Worm (Caenorhabditis elegans) whole organism, L4 larva: Measurements from ENCODE around the gene R11D1.13.

ENCODE experiments used
- F26F4.8 ChIP-seq: fragments of 200-800 bp; sonication (Bioruptor generic); conservative IDR thresholded peaks from 2 replicates; pipeline ENCODE4 v1.3.6; 2022; ENCODE audit warnings: missing genetic modification characterization, missing compliant biosample characterization
- F37D6.2 ChIP-seq: sonication (generic microtip); optimal IDR thresholded peaks from 2 replicates; lab custom pipeline; 2016; ENCODE audit warnings: mild to moderate bottlenecking, missing genetic modification characterization, missing compliant biosample characterization
- R02D3.7 ChIP-seq: fragments of 150-350 bp; sonication (generic microtip); optimal IDR thresholded peaks from 3 replicates; lab custom pipeline; 2014; ENCODE audit warnings: missing biosample characterization, missing genetic modification characterization
- T20F7.1 ChIP-seq: fragments of 200-800 bp; sonication (Bioruptor generic); optimal IDR thresholded peaks from 2 replicates; lab custom pipeline; 2018; ENCODE audit warnings: mild to moderate bottlenecking, missing genetic modification characterization, missing compliant biosample characterization
- Y105C5A.15 ChIP-seq: fragments of 200-800 bp; sonication (Bioruptor generic); IDR thresholded peaks from 2 replicates; pipeline ENCODE4 v1.3.6; 2022; ENCODE audit warnings: missing genetic modification characterization, missing compliant biosample characterization
- Y48G9A.11 ChIP-seq: fragments of 200-800 bp; sonication (Bioruptor generic); IDR thresholded peaks from 2 replicates; pipeline ENCODE4 v1.3.6; 2022; ENCODE audit warnings: missing genetic modification reagents, missing genetic modification characterization, missing compliant biosample characterization
- Y75B8A.6 ChIP-seq: fragments of 200-800 bp; sonication (Bioruptor generic); IDR thresholded peaks from 2 replicates; pipeline ENCODE4 v1.3.6; 2022; ENCODE audit warnings: missing genetic modification reagents, missing genetic modification characterization, missing compliant biosample characterization
- aha-1 ChIP-seq: fragments of 150-350 bp; peaks from one replicate; lab custom pipeline; 2014; ENCODE audit warnings: missing biosample characterization, missing genetic modification characterization
- aly-2 ChIP-seq: sonication (generic microtip); optimal IDR thresholded peaks from 2 replicates; lab custom pipeline; 2018; ENCODE audit warnings: missing biosample characterization, missing genetic modification characterization
- ama-1 ChIP-seq: fragments of 150-350 bp; optimal IDR thresholded peaks from 2 replicates; lab custom pipeline; 2014; ENCODE audit warnings: inconsistent platforms, mixed read lengths
- ceh-44 ChIP-seq: fragments of 200-800 bp; sonication (Bioruptor generic); IDR thresholded peaks from 2 replicates; pipeline ENCODE4 v1.3.6; 2022; ENCODE audit warnings: missing genetic modification reagents, missing genetic modification characterization, missing compliant biosample characterization
- daf-16 ChIP-seq, 3 experiments: sonication (generic microtip); optimal IDR thresholded peaks; 2 replicates each; lab custom pipeline; 2016 to 2017; ENCODE audit warnings: missing genetic modification characterization in 3 of 3, missing genetic modification reagents in 3 of 3, mild to moderate bottlenecking in 2 of 3, missing compliant biosample characterization in 2 of 3, missing biosample characterization in 1 of 3, moderate library complexity in 1 of 3
- daf-8 ChIP-seq: fragments of 200-800 bp; sonication (Bioruptor generic); IDR thresholded peaks from 2 replicates; pipeline ENCODE4 v1.3.6; 2022; ENCODE audit warnings: missing genetic modification characterization, missing compliant biosample characterization
- dmd-6 ChIP-seq: fragments of 200-800 bp; sonication (Bioruptor generic); IDR thresholded peaks from 2 replicates; pipeline ENCODE4 v1.3.6; 2022; ENCODE audit warnings: missing genetic modification reagents, missing genetic modification characterization, missing compliant biosample characterization
- dmd-9 ChIP-seq: fragments of 200-800 bp; sonication (Bioruptor generic); IDR thresholded peaks from 2 replicates; pipeline ENCODE4 v1.3.6; 2022; ENCODE audit warnings: missing genetic modification reagents, missing genetic modification characterization, missing compliant biosample characterization
- dpl-1 ChIP-seq: fragments of 150-350 bp; optimal IDR thresholded peaks from 2 replicates; lab custom pipeline; 2014; ENCODE audit warnings: missing biosample characterization, missing genetic modification reagents, missing genetic modification characterization
- egl-43 ChIP-seq: fragments of 200-800 bp; sonication (Bioruptor generic); IDR thresholded peaks from 2 replicates; pipeline ENCODE4 v1.3.6; 2022; ENCODE audit warnings: missing genetic modification reagents, missing genetic modification characterization, missing compliant biosample characterization
- fkh-10 ChIP-seq: fragments of 150-350 bp; optimal IDR thresholded peaks from 2 replicates; lab custom pipeline; 2014; ENCODE audit warnings: missing biosample characterization, missing genetic modification reagents, missing genetic modification characterization
- gei-8 ChIP-seq: fragments of 200-800 bp; sonication (Bioruptor generic); optimal IDR thresholded peaks from 2 replicates; lab custom pipeline; 2018; ENCODE audit warnings: mild to moderate bottlenecking, missing genetic modification characterization, missing compliant biosample characterization
- hif-1 ChIP-seq, 2 experiments: sonication (generic microtip); optimal IDR thresholded peaks; 2 replicates each; lab custom pipeline; 2016 to 2017; ENCODE audit warnings: missing compliant biosample characterization in 2 of 2, missing genetic modification characterization in 2 of 2, missing genetic modification reagents in 2 of 2, missing genotype in 2 of 2, mild to moderate bottlenecking in 1 of 2
- hlh-30 ChIP-seq: sonication (generic microtip); optimal IDR thresholded peaks from 2 replicates; lab custom pipeline; 2017; ENCODE audit warnings: antibody characterized with exemption, mild to moderate bottlenecking, missing genetic modification characterization, missing compliant biosample characterization; ENCODE audit not compliant: insufficient read depth
- lin-1 ChIP-seq: fragments of 200-800 bp; sonication (Bioruptor generic); IDR thresholded peaks from 2 replicates; pipeline ENCODE4 v1.3.6; 2022; ENCODE audit warnings: missing genetic modification reagents, missing genetic modification characterization, missing compliant biosample characterization
- lin-13 ChIP-seq: fragments of 150-350 bp; optimal IDR thresholded peaks from 2 replicates; lab custom pipeline; 2014; ENCODE audit warnings: missing biosample characterization, missing genetic modification reagents, missing genetic modification characterization
- lin-38 ChIP-seq: fragments of 200-800 bp; sonication (Bioruptor generic); IDR thresholded peaks from 2 replicates; pipeline ENCODE4 v1.3.6; 2022; ENCODE audit warnings: missing genetic modification reagents, missing genetic modification characterization, missing compliant biosample characterization
- lin-39 ChIP-seq: fragments of 150-350 bp; optimal IDR thresholded peaks from 2 replicates; lab custom pipeline; 2014; ENCODE audit warnings: missing biosample characterization, missing genetic modification reagents, missing genetic modification characterization
- lsy-2 ChIP-seq, 2 experiments: fragments of 150-350 bp in 1 of 2; sonication (generic microtip) in 1 of 2; optimal IDR thresholded peaks; 2 replicates each; lab custom pipeline; 2014 to 2017; ENCODE audit warnings: missing biosample characterization in 2 of 2, missing genetic modification characterization in 2 of 2
- madf-5 ChIP-seq, 2 experiments: fragments of 200-800 bp; sonication (Bioruptor generic); IDR thresholded peaks; 2 replicates each; pipeline ENCODE4 v1.3.6; 2022; ENCODE audit warnings: missing compliant biosample characterization in 2 of 2, missing genetic modification characterization in 2 of 2
- mep-1 ChIP-seq: fragments of 150-350 bp; sonication (generic microtip); optimal IDR thresholded peaks from 3 replicates; lab custom pipeline; 2014; ENCODE audit warnings: missing biosample characterization, missing genetic modification characterization
- mes-2 ChIP-seq: sonication (generic microtip); optimal IDR thresholded peaks from 2 replicates; lab custom pipeline; 2016; ENCODE audit warnings: missing genotype, mild to moderate bottlenecking, missing genetic modification characterization, missing compliant biosample characterization; ENCODE audit not compliant: poor library complexity, severe bottlenecking
- nhr-10 ChIP-seq: fragments of 150-350 bp; optimal IDR thresholded peaks from 2 replicates; lab custom pipeline; 2014; ENCODE audit warnings: missing biosample characterization, missing genetic modification characterization
- nhr-11 ChIP-seq: fragments of 150-350 bp; optimal IDR thresholded peaks from 2 replicates; lab custom pipeline; 2014; ENCODE audit warnings: missing biosample characterization, missing genetic modification characterization
- nhr-25 ChIP-seq: sonication (generic microtip); optimal IDR thresholded peaks from 2 replicates; lab custom pipeline; 2017; ENCODE audit warnings: missing genetic modification characterization, mild to moderate bottlenecking, missing compliant biosample characterization, antibody characterized with exemption, moderate library complexity, borderline replicate concordance; ENCODE audit not compliant: insufficient read depth
- nhr-6 ChIP-seq: fragments of 150-350 bp; optimal IDR thresholded peaks from 2 replicates; lab custom pipeline; 2014; ENCODE audit warnings: missing biosample characterization, missing genetic modification characterization
- nhr-77 ChIP-seq: fragments of 150-350 bp; optimal IDR thresholded peaks from 2 replicates; lab custom pipeline; 2014; ENCODE audit warnings: missing biosample characterization, missing genetic modification characterization
- pha-4 ChIP-seq, 2 experiments: fragments of 150-350 bp in 1 of 2; fragments of 200-800 bp in 1 of 2; sonication (Bioruptor generic) in 1 of 2; IDR thresholded peaks in 1 of 2; optimal IDR thresholded peaks in 1 of 2; 2 replicates each; pipeline versions ENCODE4 v1.3.6 to Lab custom; 2014 to 2022; ENCODE audit warnings: missing genetic modification characterization in 2 of 2, missing genetic modification reagents in 2 of 2, missing biosample characterization in 1 of 2, missing compliant biosample characterization in 1 of 2
- pqm-1 ChIP-seq: sonication (generic microtip); optimal IDR thresholded peaks from 2 replicates; lab custom pipeline; 2017; ENCODE audit warnings: missing biosample characterization, missing genetic modification characterization
- rbr-2 ChIP-seq: sonication (generic microtip); optimal IDR thresholded peaks from 2 replicates; lab custom pipeline; 2016; ENCODE audit warnings: missing genotype, missing genetic modification characterization, missing compliant biosample characterization
- sdz-12 ChIP-seq: fragments of 200-800 bp; sonication (Bioruptor generic); optimal IDR thresholded peaks from 2 replicates; lab custom pipeline; 2018; ENCODE audit warnings: mild to moderate bottlenecking, missing genetic modification characterization, missing compliant biosample characterization
- skn-1 ChIP-seq: fragments of 150-350 bp; optimal IDR thresholded peaks from 2 replicates; lab custom pipeline; 2014; ENCODE audit warnings: missing biosample characterization, missing genetic modification characterization
- snpc-4 ChIP-seq: fragments of 150-350 bp; optimal IDR thresholded peaks from 2 replicates; lab custom pipeline; 2014; ENCODE audit warnings: missing biosample characterization, missing genetic modification characterization
- unc-130 ChIP-seq: sonication (generic microtip); optimal IDR thresholded peaks from 2 replicates; lab custom pipeline; 2016; ENCODE audit warnings: missing genetic modification reagents, missing genetic modification characterization, missing compliant biosample characterization
- unc-62 ChIP-seq, 3 experiments: fragments of 150-350 bp in 1 of 3; sonication (generic microtip); optimal IDR thresholded peaks in 2 of 3; peaks in 1 of 3; 1 replicate in 1 of 3; 2 replicates in 2 of 3; lab custom pipeline; 2014 to 2017; ENCODE audit warnings: missing biosample characterization in 3 of 3, missing genetic modification characterization in 3 of 3, missing genetic modification reagents in 3 of 3, missing genotype in 1 of 3
- zfp-2 ChIP-seq: sonication (generic microtip); optimal IDR thresholded peaks from 2 replicates; lab custom pipeline; 2016; ENCODE audit warnings: mild to moderate bottlenecking, missing genetic modification characterization, missing compliant biosample characterization
- zfp-3 ChIP-seq: fragments of 200-800 bp; sonication (Bioruptor generic); conservative IDR thresholded peaks from 2 replicates; pipeline ENCODE4 v1.3.6; 2022; ENCODE audit warnings: missing genetic modification reagents, missing genetic modification characterization, missing compliant biosample characterization

R11D1.13 gene

ce11 chrV:12695155-12695554 is 31.8 kb upstream of the R11D1.13 start, which contains the start of gene parn-1:
Gene parn-1 (minus strand): TSS chrV:12695255.
- TF ChIP-seq Y48G9A.11 (no peak), lin-39 (no peak), unc-130 (GFP tag; lab: Kevin White, UChicago) (no peak), lin-13 (GFP tag; lab: Kevin White, UChicago) (no peak), nhr-25 (no peak), hif-1 (tag; optimal IDR thresholded peaks at IDR 0.05; lab: Kevin White, UChicago) (no peak), snpc-4 (tag; lab: Kevin White, UChicago) (no peak), F26F4.8 (no peak), aha-1 (no peak), daf-16 (GFP tag; optimal IDR thresholded peaks at IDR 0.05; lab: Kevin White, UChicago) (no peak), daf-16 (tag; optimal IDR thresholded peaks at IDR 0.05; lab: Kevin White, UChicago) (no peak), zfp-3 (GFP tag; lab: Robert Waterston, UW) (no peak), egl-43 (GFP tag; lab: Robert Waterston, UW) (no peak), sdz-12 (GFP tag; lab: Kevin White, UChicago) (no peak), F37D6.2 (tag; lab: Kevin White, UChicago) (no peak), ama-1 (no peak), hlh-30 (no peak), pqm-1 (no peak), ceh-44 (GFP tag; lab: Robert Waterston, UW) (no peak), pha-4 (GFP tag; IDR thresholded peaks at IDR 0.05; lab: Robert Waterston, UW) (no peak), pha-4 (tag; optimal IDR thresholded peaks at IDR 0.05; lab: Kevin White, UChicago) (no peak)

ce11 chrV:12695968-12696367 is 31.0 kb upstream of the R11D1.13 start, which contains the start of gene K10C8.4:
Gene K10C8.4 (plus strand): TSS chrV:12696268.
- TF ChIP-seq nhr-25: no peak
- no peak for TF ChIP-seq zfp-3 (GFP tag; lab: Robert Waterston, UW)
- no peak for TF ChIP-seq lin-1 (GFP tag; lab: Robert Waterston, UW)
- no peak for TF ChIP-seq fkh-10
- no peak for TF ChIP-seq nhr-10 (tag; lab: Kevin White, UChicago)
- TF ChIP-seq lsy-2 (tag; optimal IDR thresholded peaks at IDR 0.05; lab: Kevin White, UChicago): no peak
- TF ChIP-seq gei-8: no peak
- no peak for TF ChIP-seq madf-5 (GFP tag; IDR thresholded peaks at IDR 0.05; lab: Robert Waterston, UW)
- no peak for TF ChIP-seq Y75B8A.6 (GFP tag; lab: Robert Waterston, UW)
- no peak for TF ChIP-seq unc-130 (GFP tag; lab: Kevin White, UChicago)
- TF ChIP-seq mes-2 (tag; lab: Kevin White, UChicago): no peak
- no peak for TF ChIP-seq F26F4.8
- no peak for TF ChIP-seq unc-62 (GFP tag; optimal IDR thresholded peaks at IDR 0.05 in 1 of 2; lab: Kevin White, UChicago)
- no peak for TF ChIP-seq unc-62 (tag; optimal IDR thresholded peaks at IDR 0.05; lab: Kevin White, UChicago)
- TF ChIP-seq lin-38 (GFP tag; lab: Robert Waterston, UW): no peak
- TF ChIP-seq dmd-6: no peak
- TF ChIP-seq Y105C5A.15 (GFP tag; lab: Robert Waterston, UW): no peak

ce11 chrV:12696790-12697189 is 30.2 kb upstream of the R11D1.13 start:
- TF ChIP-seq mep-1 (tag; lab: Kevin White, UChicago): no peak
- TF ChIP-seq ceh-44 (GFP tag; lab: Robert Waterston, UW): no peak
- no peak for TF ChIP-seq nhr-11
- TF ChIP-seq R02D3.7 (tag; lab: Kevin White, UChicago): no peak

ce11 chrV:12697364-12697901 is 29.5 kb upstream of the R11D1.13 start, which contains the start of gene istr-1:
Gene istr-1 (plus strand): TSS chrV:12697858.
- TF ChIP-seq skn-1 (no peak), lin-38 (GFP tag; lab: Robert Waterston, UW) (peak; percentile 49), T20F7.1 (GFP tag; lab: Kevin White, UChicago) (peak; percentile 38), hlh-30 (peak; percentile 74), lsy-2 (tag; optimal IDR thresholded peaks at IDR 0.05; lab: Kevin White, UChicago) (peak in 1 of 2 experiments; percentile 47), dmd-9 (GFP tag; lab: Robert Waterston, UW) (no peak), nhr-6 (tag; lab: Kevin White, UChicago) (peak; percentile 30), dpl-1 (GFP tag; lab: Kevin White, UChicago) (no peak), nhr-77 (tag; lab: Kevin White, UChicago) (no peak), zfp-2 (tag; lab: Kevin White, UChicago) (no peak), daf-8 (GFP tag; lab: Robert Waterston, UW) (no peak), ceh-44 (GFP tag; lab: Robert Waterston, UW) (no peak), aly-2 (tag; lab: Kevin White, UChicago) (no peak), daf-16 (GFP tag; optimal IDR thresholded peaks at IDR 0.05; lab: Kevin White, UChicago) (no peak), daf-16 (tag; optimal IDR thresholded peaks at IDR 0.05; lab: Kevin White, UChicago) (peak; percentile 39), nhr-11 (peak; percentile 52), rbr-2 (tag; lab: Kevin White, UChicago) (peak; percentile 0)
